Worm (Caenorhabditis elegans): ENCODE results near the gene K02E10.4.

- TF ChIP-seq Y22D7AL.16 (tag; optimal IDR thresholded peaks at IDR 0.05), result no peak
- TF ChIP-seq dve-1 (tag; optimal IDR thresholded peaks at IDR 0.05), result no peak
- TF ChIP-seq elt-4 (tag; optimal IDR thresholded peaks at IDR 0.05), result no peak
- TF ChIP-seq elt-2 (tag; optimal IDR thresholded peaks at IDR 0.05), result no peak
- TF ChIP-seq lin-11 (tag; optimal IDR thresholded peaks at IDR 0.05), result no peak
- no peak for TF ChIP-seq hlh-15 (tag; optimal IDR thresholded peaks at IDR 0.05)
- no peak for TF ChIP-seq ceh-18 (tag; optimal IDR thresholded peaks at IDR 0.05)
- no peak for TF ChIP-seq pag-3 (tag; optimal IDR thresholded peaks at IDR 0.05; ENCODE audit: borderline replicate concordance)
- TF ChIP-seq pax-1 (tag; optimal IDR thresholded peaks at IDR 0.05), result no peak
These were observed 47.7 kb upstream of the K02E10.4 start for ce11 chrX:2435353-2435752.

Data from whole organism, late embryonic.